Worm (Caenorhabditis elegans) whole organism, L2 larva: ENCODE results near the gene apc-17.

Experiments
- C34F6.9 ChIP-seq: fragments of 150-350 bp; optimal IDR thresholded peaks from 2 replicates; lab custom pipeline; 2014; ENCODE audit warnings: missing biosample characterization, missing genetic modification characterization
- F13H6.1 ChIP-seq: sonication (generic microtip); optimal IDR thresholded peaks from 2 replicates; lab custom pipeline; 2016; ENCODE audit warnings: missing genetic modification characterization, missing compliant biosample characterization
- R02D3.7 ChIP-seq: fragments of 150-350 bp; optimal IDR thresholded peaks from 2 replicates; lab custom pipeline; 2014; ENCODE audit warnings: missing biosample characterization, missing genetic modification characterization
- Y55F3AM.14 ChIP-seq: fragments of 200-800 bp; sonication (Bioruptor generic); optimal IDR thresholded peaks from 2 replicates; lab custom pipeline; 2018; ENCODE audit warnings: mild to moderate bottlenecking, missing genetic modification characterization, missing compliant biosample characterization
- ZK546.5 ChIP-seq: sonication (generic microtip); optimal IDR thresholded peaks from 2 replicates; lab custom pipeline; 2017; ENCODE audit warnings: missing biosample characterization, missing genetic modification characterization
- alr-1 ChIP-seq: fragments of 150-350 bp; optimal IDR thresholded peaks from 2 replicates; lab custom pipeline; 2014; ENCODE audit warnings: missing biosample characterization, missing genetic modification characterization
- aly-2 ChIP-seq: fragments of 150-350 bp; optimal IDR thresholded peaks from 2 replicates; lab custom pipeline; 2014; ENCODE audit warnings: missing biosample characterization, missing genetic modification characterization
- ama-1 ChIP-seq: fragments of 150-350 bp; optimal IDR thresholded peaks from 2 replicates; lab custom pipeline; 2018; ENCODE audit warnings: inconsistent platforms
- blmp-1 ChIP-seq: sonication (generic microtip); optimal IDR thresholded peaks from 2 replicates; lab custom pipeline; 2017; ENCODE audit warnings: missing genetic modification characterization, mild to moderate bottlenecking, missing compliant biosample characterization, antibody characterized with exemption, moderate library complexity; ENCODE audit not compliant: insufficient read depth
- ceh-16 ChIP-seq: fragments of 150-350 bp; optimal IDR thresholded peaks from 2 replicates; lab custom pipeline; 2014; ENCODE audit warnings: missing biosample characterization, missing genetic modification characterization
- ceh-82 ChIP-seq: fragments of 150-350 bp; optimal IDR thresholded peaks from 2 replicates; lab custom pipeline; 2014; ENCODE audit warnings: missing biosample characterization, missing genetic modification characterization
- crh-2 ChIP-seq: sonication (generic microtip); optimal IDR thresholded peaks from 2 replicates; lab custom pipeline; 2017; ENCODE audit warnings: missing biosample characterization, missing genetic modification characterization
- egl-27 ChIP-seq: sonication (generic microtip); optimal IDR thresholded peaks from 3 replicates; lab custom pipeline; 2017; ENCODE audit warnings: missing biosample characterization, missing genetic modification reagents, missing genetic modification characterization
- elt-1 ChIP-seq: fragments of 150-350 bp; optimal IDR thresholded peaks from 2 replicates; lab custom pipeline; 2014; ENCODE audit warnings: missing biosample characterization, missing genetic modification characterization
- elt-3 ChIP-seq: sonication (generic microtip); optimal IDR thresholded peaks from 2 replicates; lab custom pipeline; 2017; ENCODE audit warnings: missing biosample characterization, missing genetic modification characterization
- fos-1 ChIP-seq: fragments of 150-350 bp; optimal IDR thresholded peaks from 2 replicates; lab custom pipeline; 2014; ENCODE audit warnings: missing biosample characterization, missing genetic modification characterization
- gmeb-1 ChIP-seq: fragments of 150-350 bp; optimal IDR thresholded peaks from 2 replicates; lab custom pipeline; 2014; ENCODE audit warnings: missing biosample characterization, missing genetic modification characterization
- lin-11 ChIP-seq: fragments of 150-350 bp; sonication (generic microtip); optimal IDR thresholded peaks from 2 replicates; lab custom pipeline; 2014; ENCODE audit warnings: missing biosample characterization, missing genetic modification characterization, inconsistent platforms, mixed read lengths
- lin-13 ChIP-seq: fragments of 150-350 bp; optimal IDR thresholded peaks from 2 replicates; lab custom pipeline; 2014; ENCODE audit warnings: missing biosample characterization, missing genetic modification reagents, missing genetic modification characterization
- lin-39 ChIP-seq: fragments of 150-350 bp; optimal IDR thresholded peaks from 2 replicates; lab custom pipeline; 2014; ENCODE audit warnings: missing biosample characterization, missing genetic modification reagents, missing genetic modification characterization
- lsy-2 ChIP-seq, 2 experiments: fragments of 150-350 bp in 1 of 2; sonication (generic microtip) in 1 of 2; optimal IDR thresholded peaks; 2 replicates each; lab custom pipeline; 2014 to 2017; ENCODE audit warnings: missing biosample characterization in 2 of 2, missing genetic modification characterization in 2 of 2
- mab-5 ChIP-seq: fragments of 150-350 bp; optimal IDR thresholded peaks from 2 replicates; lab custom pipeline; 2014; ENCODE audit warnings: missing biosample characterization, missing genetic modification characterization
- mbf-1 ChIP-seq: sonication (generic microtip); optimal IDR thresholded peaks from 2 replicates; lab custom pipeline; 2017; ENCODE audit warnings: missing biosample characterization, missing genetic modification characterization
- mdl-1 ChIP-seq, 2 experiments: fragments of 150-350 bp in 1 of 2; sonication (generic microtip) in 1 of 2; optimal IDR thresholded peaks; 2 replicates each; lab custom pipeline; 2017; ENCODE audit warnings: missing biosample characterization in 2 of 2, missing genetic modification characterization in 2 of 2
- nhr-10 ChIP-seq: sonication (generic microtip); optimal IDR thresholded peaks from 2 replicates; lab custom pipeline; 2017; ENCODE audit warnings: missing biosample characterization, missing genetic modification characterization
- nhr-11 ChIP-seq: fragments of 150-350 bp; optimal IDR thresholded peaks from 2 replicates; lab custom pipeline; 2014; ENCODE audit warnings: missing biosample characterization, missing genetic modification characterization
- nhr-12 ChIP-seq: fragments of 150-350 bp; optimal IDR thresholded peaks from 2 replicates; lab custom pipeline; 2014; ENCODE audit warnings: missing biosample characterization, missing genetic modification characterization
- nhr-21 ChIP-seq: fragments of 150-350 bp; optimal IDR thresholded peaks from 2 replicates; lab custom pipeline; 2014; ENCODE audit warnings: missing biosample characterization, missing genetic modification characterization
- nhr-23 ChIP-seq: fragments of 150-350 bp; optimal IDR thresholded peaks from 2 replicates; lab custom pipeline; 2014; ENCODE audit warnings: missing biosample characterization, missing genetic modification reagents, missing genetic modification characterization
- nhr-237 ChIP-seq: fragments of 150-350 bp; optimal IDR thresholded peaks from 2 replicates; lab custom pipeline; 2014; ENCODE audit warnings: missing biosample characterization, missing genetic modification characterization
- nhr-25 ChIP-seq: fragments of 150-350 bp; sonication (generic microtip); optimal IDR thresholded peaks from 3 replicates; lab custom pipeline; 2014; ENCODE audit warnings: missing biosample characterization, missing genetic modification characterization
- nhr-6 ChIP-seq: fragments of 150-350 bp; optimal IDR thresholded peaks from 2 replicates; lab custom pipeline; 2014; ENCODE audit warnings: missing biosample characterization, missing genetic modification characterization
- nhr-77 ChIP-seq: fragments of 150-350 bp; optimal IDR thresholded peaks from 2 replicates; lab custom pipeline; 2014; ENCODE audit warnings: missing biosample characterization, missing genetic modification characterization
- peb-1 ChIP-seq: fragments of 150-350 bp; optimal IDR thresholded peaks from 2 replicates; lab custom pipeline; 2014; ENCODE audit warnings: missing biosample characterization, missing genetic modification characterization
- skn-1 ChIP-seq: sonication (generic microtip); optimal IDR thresholded peaks from 2 replicates; lab custom pipeline; 2017; ENCODE audit warnings: missing biosample characterization, missing genetic modification characterization
- sma-9 ChIP-seq, 2 experiments: fragments of 150-350 bp in 1 of 2; sonication (generic microtip) in 1 of 2; optimal IDR thresholded peaks; 2 replicates each; lab custom pipeline; 2014 to 2016; ENCODE audit warnings: missing genetic modification characterization in 2 of 2, mild to moderate bottlenecking in 1 of 2, missing biosample characterization in 1 of 2, missing compliant biosample characterization in 1 of 2, missing genetic modification reagents in 1 of 2, moderate library complexity in 1 of 2
- snpc-4 ChIP-seq: fragments of 150-350 bp; optimal IDR thresholded peaks from 2 replicates; lab custom pipeline; 2014; ENCODE audit warnings: missing biosample characterization, missing genetic modification characterization
- unc-39 ChIP-seq: fragments of 150-350 bp; optimal IDR thresholded peaks from 2 replicates; lab custom pipeline; 2014; ENCODE audit warnings: missing biosample characterization, missing genetic modification characterization
- unc-55 ChIP-seq: fragments of 150-350 bp; sonication (generic microtip); optimal IDR thresholded peaks from 3 replicates; lab custom pipeline; 2014; ENCODE audit warnings: missing biosample characterization, missing genetic modification reagents, missing genetic modification characterization
- unc-62 ChIP-seq: fragments of 150-350 bp; optimal IDR thresholded peaks from 2 replicates; lab custom pipeline; 2014; ENCODE audit warnings: missing biosample characterization, missing genetic modification reagents, missing genetic modification characterization
- zag-1 ChIP-seq: fragments of 150-350 bp; optimal IDR thresholded peaks from 2 replicates; lab custom pipeline; 2014; ENCODE audit warnings: missing biosample characterization, missing genetic modification characterization
- ztf-1 ChIP-seq: fragments of 200-800 bp; sonication (Bioruptor generic); conservative IDR thresholded peaks from 2 replicates; pipeline ENCODE4 v1.3.6; 2022; ENCODE audit warnings: missing genetic modification characterization, missing compliant biosample characterization
- ztf-11 ChIP-seq: sonication (generic microtip); optimal IDR thresholded peaks from 2 replicates; lab custom pipeline; 2017; ENCODE audit warnings: missing biosample characterization, missing genetic modification characterization
- ztf-4 ChIP-seq: fragments of 150-350 bp; optimal IDR thresholded peaks from 2 replicates; lab custom pipeline; 2014; ENCODE audit warnings: missing biosample characterization, missing genetic modification characterization

apc-17 gene

DNA sequence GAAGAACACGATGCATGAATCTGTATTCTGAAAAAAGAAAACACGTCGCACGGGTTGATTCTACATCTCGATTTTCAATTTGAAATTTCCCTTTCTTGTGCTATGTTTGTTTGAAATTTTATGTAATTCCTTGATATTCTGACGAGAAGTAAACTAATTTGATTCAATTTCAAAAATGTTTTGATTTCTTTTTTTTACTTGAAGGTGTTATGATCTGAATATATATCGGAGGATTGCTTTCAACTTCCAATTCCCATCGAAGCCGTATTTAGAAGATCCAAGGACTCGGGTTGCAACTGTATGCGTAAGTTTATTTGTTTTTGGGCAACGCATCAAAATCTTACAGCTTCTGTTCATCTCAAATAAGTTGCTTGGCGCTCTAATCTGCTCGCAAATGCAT lies 19.4 kb downstream of the apc-17 start, which contains the start of gene F40F8.1:
F40F8.1 (plus strand) TSS at position 301 of the 400 bp plus-strand sequence.
- TF ChIP-seq nhr-237 (tag; lab: Kevin White, UChicago), result no peak

DNA sequence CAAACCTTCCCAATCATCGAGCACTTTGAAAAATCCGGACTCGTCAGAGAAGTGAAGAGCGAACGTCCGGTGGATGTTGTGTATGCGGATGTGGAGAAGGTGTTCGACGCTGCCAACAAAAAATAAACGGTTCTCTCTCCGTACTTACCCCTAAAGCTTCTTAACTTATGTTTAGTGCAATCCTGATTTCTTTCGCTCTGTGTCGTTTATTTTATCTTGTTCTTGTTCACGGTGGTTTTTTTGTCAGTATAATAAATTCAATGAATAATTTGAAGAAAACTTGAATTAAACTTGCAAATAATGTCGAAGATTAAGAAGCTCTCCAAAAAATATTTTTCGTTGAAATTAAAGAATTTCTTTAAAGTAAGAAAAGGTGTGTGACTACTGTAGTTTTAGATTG lies 21.1 kb downstream of the apc-17 start, which contains the start of gene F40F8.3:
F40F8.3 (plus strand) TSS at position 301 of the 400 bp plus-strand sequence.
- TF ChIP-seq lin-13 (GFP tag; lab: Kevin White, UChicago) (no peak), ztf-1 (no peak), elt-3 (no peak), nhr-12 (tag; lab: Kevin White, UChicago) (no peak), egl-27 (tag; lab: Kevin White, UChicago) (no peak), nhr-6 (tag; lab: Kevin White, UChicago) (no peak), mbf-1 (tag; lab: Kevin White, UChicago) (no peak), zag-1 (tag; lab: Kevin White, UChicago) (no peak), ztf-4 (tag; lab: Kevin White, UChicago) (no peak), R02D3.7 (tag; lab: Kevin White, UChicago) (no peak), nhr-10 (tag; lab: Kevin White, UChicago) (no peak), alr-1 (tag; lab: Kevin White, UChicago) (no peak), nhr-25 (tag; lab: Kevin White, UChicago) (no peak), lsy-2 (tag; optimal IDR thresholded peaks at IDR 0.05; lab: Kevin White, UChicago) (no peak), mab-5 (no peak), mdl-1 (tag; optimal IDR thresholded peaks at IDR 0.05; lab: Kevin White, UChicago) (no peak)

DNA sequence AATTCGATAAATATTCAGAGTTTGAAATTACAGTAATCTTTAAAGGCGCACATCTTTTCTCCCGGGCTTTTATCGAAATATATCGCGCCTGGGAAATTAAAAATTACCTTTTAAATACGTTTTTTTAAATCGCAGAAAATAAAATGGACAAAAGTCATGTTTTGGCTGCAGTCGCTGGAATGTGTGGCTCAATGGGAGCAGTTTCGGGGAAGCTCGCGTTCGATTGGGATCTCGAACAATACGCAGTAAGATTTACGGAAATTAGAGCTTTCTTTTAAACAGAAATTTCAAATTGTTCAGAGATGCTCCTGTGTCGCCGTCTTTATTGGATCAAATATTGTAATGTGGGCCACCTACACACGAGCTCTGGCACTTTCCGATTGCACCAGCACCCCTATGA lies 21.6 kb downstream of the apc-17 start, which contains the start of gene F40F8.12:
F40F8.12 (plus strand) TSS at position 301 of the 400 bp plus-strand sequence.
- TF ChIP-seq mdl-1 (tag; optimal IDR thresholded peaks at IDR 0.05; lab: Kevin White, UChicago), result no peak
- TF ChIP-seq sma-9 (GFP tag; optimal IDR thresholded peaks at IDR 0.05; lab: Kevin White, UChicago), result no peak
- no peak for TF ChIP-seq sma-9 (tag; optimal IDR thresholded peaks at IDR 0.05; lab: Kevin White, UChicago)
- TF ChIP-seq unc-62 (GFP tag; lab: Kevin White, UChicago), result no peak
- TF ChIP-seq lin-13 (GFP tag; lab: Kevin White, UChicago), result no peak
- no peak for TF ChIP-seq nhr-12 (tag; lab: Kevin White, UChicago)

DNA sequence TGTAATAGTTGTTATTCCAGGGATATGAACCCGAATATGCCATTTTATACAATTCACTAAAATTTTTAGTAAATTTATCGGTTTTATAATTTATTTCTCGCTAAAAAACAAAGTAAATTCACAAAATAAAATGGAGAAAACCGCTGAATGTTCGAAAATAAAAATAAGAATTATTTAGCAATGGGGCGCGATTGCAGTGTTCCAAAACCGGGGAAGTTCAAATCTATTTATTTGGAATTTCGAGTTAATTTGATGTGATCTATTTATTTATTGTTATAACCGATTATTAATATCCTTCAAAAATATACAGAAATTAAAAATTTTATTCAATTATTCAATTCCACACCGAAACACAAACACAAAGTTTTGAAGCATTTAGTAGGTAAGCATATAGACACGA lies 24.6 kb downstream of the apc-17 start, which contains the start of gene F40F8.11:
F40F8.11 (minus strand) TSS at position 49 of the 400 bp plus-strand sequence.
- TF ChIP-seq blmp-1 (tag; lab: Kevin White, UChicago) (no peak), aly-2 (tag; lab: Kevin White, UChicago) (no peak), egl-27 (tag; lab: Kevin White, UChicago) (no peak), Y55F3AM.14 (GFP tag; lab: Kevin White, UChicago) (no peak), alr-1 (tag; lab: Kevin White, UChicago) (no peak), F13H6.1 (tag; lab: Kevin White, UChicago) (peak; percentile 15), nhr-6 (tag; lab: Kevin White, UChicago) (no peak), ama-1 (lab: Kevin White, UChicago) (no peak), lin-11 (tag; lab: Kevin White, UChicago) (no peak), zag-1 (tag; lab: Kevin White, UChicago) (no peak), lsy-2 (tag; optimal IDR thresholded peaks at IDR 0.05; lab: Kevin White, UChicago) (peak; percentile 18 to 77), unc-39 (tag; lab: Kevin White, UChicago) (no peak), crh-2 (tag; lab: Kevin White, UChicago) (peak; percentile 48), nhr-77 (tag; lab: Kevin White, UChicago) (no peak), unc-55 (peak; percentile 80), nhr-23 (tag; lab: Kevin White, UChicago) (no peak), nhr-25 (tag; lab: Kevin White, UChicago) (peak; percentile 38), peb-1 (tag; lab: Kevin White, UChicago) (no peak), elt-3 (no peak), snpc-4 (tag; lab: Kevin White, UChicago) (no peak), ztf-11 (no peak), ZK546.5 (no peak), nhr-10 (tag; lab: Kevin White, UChicago) (no peak), ceh-16 (no peak), nhr-21 (tag; lab: Kevin White, UChicago) (no peak), unc-62 (GFP tag; lab: Kevin White, UChicago) (no peak), fos-1 (no peak), lin-39 (tag; lab: Kevin White, UChicago) (no peak), mbf-1 (tag; lab: Kevin White, UChicago) (no peak), mab-5 (peak; percentile 44), gmeb-1 (tag; lab: Kevin White, UChicago) (peak; percentile 94), skn-1 (tag; lab: Kevin White, UChicago) (no peak), ceh-82 (tag; lab: Kevin White, UChicago) (no peak), sma-9 (GFP tag; optimal IDR thresholded peaks at IDR 0.05; lab: Kevin White, UChicago) (no peak), sma-9 (tag; optimal IDR thresholded peaks at IDR 0.05; lab: Kevin White, UChicago) (no peak), nhr-12 (tag; lab: Kevin White, UChicago) (no peak), nhr-11 (tag; lab: Kevin White, UChicago) (no peak), C34F6.9 (tag; lab: Kevin White, UChicago) (peak; percentile 60), R02D3.7 (tag; lab: Kevin White, UChicago) (no peak), ztf-1 (no peak), nhr-237 (tag; lab: Kevin White, UChicago) (no peak), elt-1 (tag; lab: Kevin White, UChicago) (no peak), mdl-1 (tag; optimal IDR thresholded peaks at IDR 0.05; lab: Kevin White, UChicago) (no peak)
